Fruit fly (Drosophila melanogaster) whole organism, embryonic: Measurements from ENCODE around the gene veli.

Experiments
- Bteb2 ChIP-seq: fragments of 200-800 bp; sonication (Bioruptor generic); optimal IDR thresholded peaks from 2 replicates; lab custom pipeline; 2016; ENCODE audit warnings: missing biosample characterization, missing genetic modification characterization
- CG11093 ChIP-seq: fragments of 200-800 bp; sonication (Bioruptor generic); IDR thresholded peaks from 3 replicates; pipeline ENCODE4 v1.3.6; 2022; ENCODE audit warnings: missing biosample characterization, missing genetic modification characterization
- CG11560 ChIP-seq: fragments of 200-800 bp; sonication (Bioruptor generic); IDR thresholded peaks from 3 replicates; pipeline ENCODE4 v1.3.6; 2022; ENCODE audit warnings: missing biosample characterization, missing genetic modification characterization
- CG12236 ChIP-seq: fragments of 200-800 bp; sonication (Bioruptor generic); optimal IDR thresholded peaks from 2 replicates; lab custom pipeline; 2016; ENCODE audit warnings: missing biosample characterization, missing genetic modification characterization
- CG14710 ChIP-seq: fragments of 200-800 bp; sonication (Bioruptor generic); optimal IDR thresholded peaks from 3 replicates; lab custom pipeline; 2019; ENCODE audit warnings: missing biosample characterization, mild to moderate bottlenecking, missing genetic modification characterization, moderate library complexity
- CG15479 ChIP-seq: fragments of 200-800 bp; sonication (Bioruptor generic); optimal IDR thresholded peaks from 3 replicates; lab custom pipeline; 2019; ENCODE audit warnings: missing biosample characterization, mild to moderate bottlenecking, missing genetic modification characterization, moderate library complexity
- CG16779 ChIP-seq: fragments of 200-800 bp; sonication (Bioruptor generic); IDR thresholded peaks from 2 replicates; pipeline ENCODE4 v1.3.6; 2022; ENCODE audit warnings: missing biosample characterization, missing genetic modification characterization
- CG17802 ChIP-seq: fragments of 200-800 bp; sonication (Bioruptor generic); optimal IDR thresholded peaks from 2 replicates; lab custom pipeline; 2018; ENCODE audit warnings: missing biosample characterization, mild to moderate bottlenecking, missing genetic modification characterization, moderate library complexity
- CG1792 ChIP-seq: fragments of 200-800 bp; sonication (Bioruptor generic); optimal IDR thresholded peaks from 2 replicates; lab custom pipeline; 2016; ENCODE audit warnings: missing biosample characterization, missing genetic modification characterization
- CG18011 ChIP-seq: fragments of 200-800 bp; sonication (Bioruptor generic); optimal IDR thresholded peaks from 2 replicates; lab custom pipeline; 2017; ENCODE audit warnings: missing biosample characterization, missing genetic modification characterization, mild to moderate bottlenecking, moderate library complexity, missing genotype
- CG2116 ChIP-seq: fragments of 200-800 bp; sonication (Bioruptor generic); optimal IDR thresholded peaks from 3 replicates; lab custom pipeline; 2018; ENCODE audit warnings: missing biosample characterization, mild to moderate bottlenecking, missing genetic modification characterization
- CG2120 ChIP-seq: fragments of 200-800 bp; sonication (Bioruptor generic); optimal IDR thresholded peaks from 3 replicates; lab custom pipeline; 2016; ENCODE audit warnings: missing biosample characterization, missing genetic modification characterization
- CG30020 ChIP-seq: fragments of 200-800 bp; optimal IDR thresholded peaks from 2 replicates; lab custom pipeline; 2019; ENCODE audit warnings: missing biosample characterization, mild to moderate bottlenecking, missing genetic modification characterization, moderate library complexity
- CG31441 ChIP-seq: fragments of 200-800 bp; sonication (Bioruptor generic); IDR thresholded peaks from 2 replicates; pipeline ENCODE4 v1.3.6; 2022; ENCODE audit warnings: missing biosample characterization, missing genetic modification characterization
- CG4282 ChIP-seq: fragments of 200-800 bp; sonication (Bioruptor generic); optimal IDR thresholded peaks from 2 replicates; lab custom pipeline; 2016; ENCODE audit warnings: missing biosample characterization, missing genetic modification characterization
- CG4424 ChIP-seq: fragments of 200-800 bp; sonication (Bioruptor generic); optimal IDR thresholded peaks from 3 replicates; lab custom pipeline; 2016; ENCODE audit warnings: missing biosample characterization, missing genetic modification characterization
- CG5180 ChIP-seq: fragments of 200-800 bp; sonication (Bioruptor generic); optimal IDR thresholded peaks from 3 replicates; lab custom pipeline; 2017; ENCODE audit warnings: missing biosample characterization, missing genetic modification characterization, mild to moderate bottlenecking, moderate library complexity, missing genetic modification reagents
- CG5245 ChIP-seq: fragments of 200-800 bp; sonication (Bioruptor generic); optimal IDR thresholded peaks from 3 replicates; lab custom pipeline; 2016; ENCODE audit warnings: missing biosample characterization, missing genetic modification characterization
- CG6683 ChIP-seq: fragments of 200-800 bp; sonication (Bioruptor generic); optimal IDR thresholded peaks from 2 replicates; lab custom pipeline; 2017; ENCODE audit warnings: missing biosample characterization, mild to moderate bottlenecking, missing genetic modification characterization, missing genetic modification reagents
- CG6854 ChIP-seq: fragments of 200-800 bp; sonication (Bioruptor generic); optimal IDR thresholded peaks from 3 replicates; lab custom pipeline; 2017; ENCODE audit warnings: missing biosample characterization, mild to moderate bottlenecking, missing genetic modification characterization
- CG7271 ChIP-seq: fragments of 200-800 bp; sonication (Bioruptor generic); optimal IDR thresholded peaks from 2 replicates; lab custom pipeline; 2018; ENCODE audit warnings: missing biosample characterization, mild to moderate bottlenecking, missing genetic modification characterization, moderate library complexity
- CkIIα-i1 ChIP-seq: fragments of 200-800 bp; sonication (Bioruptor generic); IDR thresholded peaks from 2 replicates; pipeline ENCODE4 v1.3.6; 2022; ENCODE audit warnings: missing biosample characterization, missing genetic modification characterization
- Dll ChIP-seq: fragments of 200-800 bp; sonication (Bioruptor generic); IDR thresholded peaks from 4 replicates; pipeline ENCODE4 v1.3.6; 2022; ENCODE audit warnings: missing biosample characterization, missing genetic modification characterization; ENCODE audit not compliant: partially characterized antibody
- Dp ChIP-seq: fragments of 200-800 bp; sonication (Bioruptor generic); optimal IDR thresholded peaks from 2 replicates; lab custom pipeline; 2018; ENCODE audit warnings: missing biosample characterization, mild to moderate bottlenecking, missing genetic modification characterization, moderate library complexity
- Ets97D ChIP-seq: fragments of 200-800 bp; sonication (Bioruptor generic); optimal IDR thresholded peaks from 3 replicates; lab custom pipeline; 2016; ENCODE audit warnings: missing biosample characterization, missing genetic modification characterization
- HHEX ChIP-seq: fragments of 200-800 bp; sonication (Bioruptor generic); optimal IDR thresholded peaks from 3 replicates; lab custom pipeline; 2017; ENCODE audit warnings: missing biosample characterization, mild to moderate bottlenecking, missing genetic modification characterization, missing genetic modification reagents
- Hr51 ChIP-seq, 2 experiments: fragments of 200-800 bp; sonication (Bioruptor generic); optimal IDR thresholded peaks; 2 replicates in 1 of 2; 3 replicates in 1 of 2; lab custom pipeline; 2016 to 2018; ENCODE audit warnings: missing biosample characterization in 2 of 2, missing genetic modification characterization in 2 of 2, mild to moderate bottlenecking in 1 of 2, moderate library complexity in 1 of 2
- NfI ChIP-seq: fragments of 200-800 bp; sonication (Bioruptor generic); optimal IDR thresholded peaks from 3 replicates; lab custom pipeline; 2018; ENCODE audit warnings: missing biosample characterization, mild to moderate bottlenecking, missing genetic modification characterization, moderate library complexity
- Ravus ChIP-seq: fragments of 200-800 bp; sonication (Bioruptor generic); IDR thresholded peaks from 2 replicates; pipeline ENCODE4 v1.3.6; 2022; ENCODE audit warnings: missing biosample characterization, missing genetic modification characterization
- Sry-β ChIP-seq: fragments of 200-800 bp; sonication (Bioruptor generic); optimal IDR thresholded peaks from 2 replicates; lab custom pipeline; 2018; ENCODE audit warnings: missing biosample characterization, mild to moderate bottlenecking, missing genetic modification characterization, moderate library complexity
- Tbp ChIP-seq: fragments of >200 bp; optimal IDR thresholded peaks from 2 replicates; lab custom pipeline; 2018; ENCODE audit warnings: missing biosample characterization, missing genetic modification characterization
- crol ChIP-seq: fragments of 200-800 bp; sonication (Bioruptor generic); IDR thresholded peaks from 2 replicates; pipeline ENCODE4 v1.3.6; 2022; ENCODE audit warnings: missing biosample characterization, missing genetic modification characterization
- dati ChIP-seq: fragments of 200-800 bp; sonication (Bioruptor generic); IDR thresholded peaks from 2 replicates; pipeline ENCODE4 v1.3.6; 2022; ENCODE audit warnings: missing biosample characterization, missing genetic modification characterization
- fd96Cb ChIP-seq: fragments of 200-800 bp; sonication (Bioruptor generic); optimal IDR thresholded peaks from 2 replicates; lab custom pipeline; 2018; ENCODE audit warnings: missing biosample characterization, mild to moderate bottlenecking, missing genetic modification characterization, moderate library complexity
- gcm ChIP-seq: fragments of 200-800 bp; sonication (Bioruptor generic); optimal IDR thresholded peaks from 2 replicates; lab custom pipeline; 2019; ENCODE audit warnings: missing biosample characterization, mild to moderate bottlenecking, missing genetic modification characterization, moderate library complexity
- grn ChIP-seq: fragments of 200-800 bp; sonication (Bioruptor generic); optimal IDR thresholded peaks from 3 replicates; lab custom pipeline; 2017; ENCODE audit warnings: missing biosample characterization, missing genetic modification characterization
- h ChIP-seq: fragments of >200 bp; optimal IDR thresholded peaks from 2 replicates; lab custom pipeline; 2017
- her ChIP-seq: fragments of 200-800 bp; sonication (Bioruptor generic); optimal IDR thresholded peaks from 2 replicates; lab custom pipeline; 2016; ENCODE audit warnings: missing biosample characterization, missing genetic modification characterization
- kah ChIP-seq: fragments of 200-800 bp; sonication (Bioruptor generic); optimal IDR thresholded peaks from 2 replicates; lab custom pipeline; 2018; ENCODE audit warnings: missing biosample characterization, mild to moderate bottlenecking, missing genetic modification characterization
- mirr ChIP-seq: fragments of 200-800 bp; sonication (Bioruptor generic); optimal IDR thresholded peaks from 3 replicates; lab custom pipeline; 2018; ENCODE audit warnings: missing biosample characterization, mild to moderate bottlenecking, missing genetic modification characterization
- org-1 ChIP-seq: fragments of 200-800 bp; sonication (Bioruptor generic); optimal IDR thresholded peaks from 2 replicates; lab custom pipeline; 2017; ENCODE audit warnings: missing biosample characterization, missing genetic modification characterization
- otp ChIP-seq: fragments of 200-800 bp; sonication (Bioruptor generic); IDR thresholded peaks from 3 replicates; pipeline ENCODE4, ENCODE4 v1.3.6; 2022; ENCODE audit warnings: missing biosample characterization, missing genetic modification characterization
- p53 ChIP-seq: fragments of 200-800 bp; sonication (Bioruptor generic); optimal IDR thresholded peaks from 2 replicates; lab custom pipeline; 2016; ENCODE audit warnings: missing biosample characterization, missing genetic modification characterization
- sc ChIP-seq, 3 experiments: fragments of >200 bp in 2 of 3; fragments of 200-800 bp in 1 of 3; sonication (Bioruptor generic) in 1 of 3; optimal IDR thresholded peaks; 2 replicates in 2 of 3; 3 replicates in 1 of 3; lab custom pipeline; 2017; ENCODE audit warnings: mild to moderate bottlenecking in 1 of 3, missing biosample characterization in 1 of 3, missing genetic modification characterization in 1 of 3, missing genetic modification reagents in 1 of 3
- slp2 ChIP-seq: fragments of 200-800 bp; sonication (Bioruptor generic); optimal IDR thresholded peaks from 2 replicates; lab custom pipeline; 2016; ENCODE audit warnings: missing biosample characterization, missing genetic modification characterization
- tio ChIP-seq: fragments of 200-800 bp; sonication (Bioruptor generic); optimal IDR thresholded peaks from 2 replicates; lab custom pipeline; 2017; ENCODE audit warnings: missing biosample characterization, missing genetic modification characterization, inconsistent platforms
- wor ChIP-seq: fragments of 200-800 bp; sonication (Bioruptor generic); IDR thresholded peaks from 2 replicates; pipeline ENCODE4 v1.3.6; 2022; ENCODE audit warnings: missing biosample characterization, missing genetic modification characterization

veli gene

dm6 chr3R:25054451-25055188 lies 10.8 kb downstream of the veli start, which contains the start of gene CG31109 (continued):
- no peak; the same call in 1 of the 2 replicates for TF ChIP-seq CG31441 (GFP tag; lab: Robert Waterston, UW)
- no peak for TF ChIP-seq HHEX (GFP tag; lab: Kevin White, UChicago)
- TF ChIP-seq CG7271 (tag; lab: Kevin White, UChicago): no peak

- no peak for TF ChIP-seq crol (GFP tag; lab: Robert Waterston, UW)
- TF ChIP-seq org-1 (GFP tag; lab: Kevin White, UChicago): no peak
- no peak for TF ChIP-seq wor (GFP tag; lab: Robert Waterston, UW)
- no peak for TF ChIP-seq CG5245 (GFP tag; lab: Kevin White, UChicago)
- TF ChIP-seq gcm (GFP tag; lab: Kevin White, UChicago): no peak
- no peak for TF ChIP-seq slp2 (GFP tag; lab: Kevin White, UChicago)
- no peak for TF ChIP-seq CG11560 (tag; lab: Robert Waterston, UW)
- no peak for TF ChIP-seq CG18011 (GFP tag; lab: Kevin White, UChicago)
- no peak for TF ChIP-seq CG1792
- TF ChIP-seq sc (optimal IDR thresholded peaks at IDR 0.05; lab: Kevin White, UChicago): no peak
- no peak for TF ChIP-seq sc (GFP tag; optimal IDR thresholded peaks at IDR 0.05; lab: Kevin White, UChicago)
- TF ChIP-seq mirr (GFP tag; lab: Kevin White, UChicago): peak; percentile 62
- TF ChIP-seq dati (GFP tag; lab: Robert Waterston, UW): no peak
- no peak for TF ChIP-seq CG14710 (tag; lab: Kevin White, UChicago)
- peak; percentile 30 for TF ChIP-seq CG2120 (GFP tag; lab: Kevin White, UChicago)
- no peak for TF ChIP-seq Bteb2 (GFP tag; lab: Kevin White, UChicago)
- no peak for TF ChIP-seq Dll (GFP tag; lab: Robert Waterston, UW)
- TF ChIP-seq CG30020 (tag; lab: Kevin White, UChicago): no peak
- no peak for TF ChIP-seq CG17802 (tag; lab: Kevin White, UChicago)
- no peak for TF ChIP-seq CG15479 (GFP tag; lab: Kevin White, UChicago)
- TF ChIP-seq CkIIα-i1: no peak
- TF ChIP-seq grn (GFP tag; lab: Kevin White, UChicago): peak; percentile 18
- no peak for TF ChIP-seq tio (GFP tag; lab: Kevin White, UChicago)
- TF ChIP-seq CG5180 (GFP tag; lab: Kevin White, UChicago): no peak
- TF ChIP-seq Sry-β (GFP tag; lab: Kevin White, UChicago): no peak
- TF ChIP-seq Hr51 (GFP tag; optimal IDR thresholded peaks at IDR 0.05; lab: Kevin White, UChicago): peak in 1 of 2 experiments; percentile 7
- no peak for TF ChIP-seq kah (GFP tag; lab: Kevin White, UChicago)
- TF ChIP-seq otp (GFP tag; lab: Robert Waterston, UW): no peak
- no peak for TF ChIP-seq CG4282 (GFP tag; lab: Kevin White, UChicago)
- no peak for TF ChIP-seq CG4424 (GFP tag; lab: Kevin White, UChicago)
- no peak for TF ChIP-seq CG12236 (GFP tag; lab: Kevin White, UChicago)
- no peak for TF ChIP-seq CG11093 (GFP tag; lab: Robert Waterston, UW)
- TF ChIP-seq p53 (GFP tag; lab: Kevin White, UChicago): no peak
- TF ChIP-seq Dp (GFP tag; lab: Kevin White, UChicago): no peak
- no peak for TF ChIP-seq Tbp (GFP tag; lab: Kevin White, UChicago)
- no peak for TF ChIP-seq Ravus (GFP tag; lab: Robert Waterston, UW)
- TF ChIP-seq h (lab: Kevin White, UChicago): no peak
- TF ChIP-seq CG6854: no peak
- TF ChIP-seq her (GFP tag; lab: Kevin White, UChicago): no peak
- TF ChIP-seq CG6683 (GFP tag; lab: Kevin White, UChicago): no peak
- no peak for TF ChIP-seq Ets97D (GFP tag; lab: Kevin White, UChicago)
- TF ChIP-seq fd96Cb (tag; lab: Kevin White, UChicago): no peak
- TF ChIP-seq CG16779 (GFP tag; lab: Robert Waterston, UW): no peak
- TF ChIP-seq NfI (GFP tag; lab: Kevin White, UChicago): no peak
- no peak for TF ChIP-seq CG2116
Observed at dm6 chr3R:25051441-25052097, 13.8 kb downstream of the veli start.
